Fruit fly (Drosophila melanogaster) S2 (cell line): ENCODE results near the gene CG10089.

Source experiments
- CG8478 ChIP-seq: fragments of >200 bp; optimal IDR thresholded peaks from 2 replicates; lab custom pipeline; 2018
- CTCF ChIP-seq, 2 experiments: fragments of >200 bp; optimal IDR thresholded peaks; 2 replicates each; lab custom pipeline; 2018

The CG10089 gene

dm6 chr3L:13488129-13488876, 13.7 kb upstream of the CG10089 start:
- no peak for TF ChIP-seq CTCF (optimal IDR thresholded peaks at IDR 0.05; lab: Kevin White, UChicago)
- no peak for TF ChIP-seq CG8478 (lab: Kevin White, UChicago)

dm6 chr3L:13486860-13487404, 12.3 kb upstream of the CG10089 start:
- TF ChIP-seq CTCF (optimal IDR thresholded peaks at IDR 0.05; lab: Kevin White, UChicago) (no peak), CG8478 (lab: Kevin White, UChicago) (no peak)

DNA sequence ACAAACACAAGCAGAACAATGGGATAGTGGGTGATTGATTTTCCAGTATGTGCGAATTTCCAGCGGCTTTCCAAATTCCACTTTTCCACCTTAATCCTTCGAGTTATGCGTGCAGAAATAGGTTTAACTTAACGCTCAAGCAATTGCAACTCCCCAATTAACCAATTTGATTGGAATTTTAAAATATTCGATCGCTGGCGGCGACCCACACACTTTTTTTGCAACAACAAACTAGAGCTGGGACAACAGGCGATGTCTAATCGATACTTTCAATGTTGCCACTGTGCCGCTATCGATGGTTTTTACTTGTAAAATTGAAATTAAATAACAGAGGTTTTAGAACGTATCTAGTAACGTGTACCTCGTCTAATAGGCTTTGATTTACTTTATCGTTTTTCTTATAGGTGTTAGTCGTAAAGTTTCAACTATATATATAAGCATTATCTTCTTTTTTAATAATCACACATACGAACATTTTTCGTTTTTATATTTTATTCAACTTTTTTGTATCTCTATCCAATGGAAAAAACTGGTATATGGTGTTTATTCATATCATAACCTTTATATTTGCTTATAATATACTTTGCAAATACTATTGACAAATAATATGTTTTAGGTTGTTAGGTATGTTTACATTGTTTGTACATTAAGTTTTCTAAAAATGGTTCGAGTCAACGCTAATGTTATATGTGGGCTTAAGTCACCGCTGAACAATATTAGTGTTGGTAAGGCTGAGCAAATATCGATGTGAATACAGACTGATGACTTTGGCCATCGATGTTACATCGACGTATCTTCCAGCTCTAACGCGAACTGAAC, 11.7 kb upstream of the CG10089 start, which contains the start of the genes Abp1 and Tgi:
Abp1 (minus strand) TSS at position 240 of the 819 bp plus-strand sequence.
Tgi (plus strand) TSS at position 757 of the 819 bp plus-strand sequence.
- TF ChIP-seq CTCF (optimal IDR thresholded peaks at IDR 0.05; lab: Kevin White, UChicago) (peak; percentile 58 to 59), CG8478 (lab: Kevin White, UChicago) (no peak)

dm6 chr3L:13480241-13480627, 5.6 kb upstream of the CG10089 start:
- TF ChIP-seq CG8478 (lab: Kevin White, UChicago) (no peak), CTCF (optimal IDR thresholded peaks at IDR 0.05; lab: Kevin White, UChicago) (no peak)

- TF ChIP-seq CG8478 (lab: Kevin White, UChicago), result no peak
- TF ChIP-seq CTCF (optimal IDR thresholded peaks at IDR 0.05; lab: Kevin White, UChicago), result no peak
Measured at dm6 chr3L:13479609-13480240, 5.1 kb upstream of the CG10089 start.

DNA sequence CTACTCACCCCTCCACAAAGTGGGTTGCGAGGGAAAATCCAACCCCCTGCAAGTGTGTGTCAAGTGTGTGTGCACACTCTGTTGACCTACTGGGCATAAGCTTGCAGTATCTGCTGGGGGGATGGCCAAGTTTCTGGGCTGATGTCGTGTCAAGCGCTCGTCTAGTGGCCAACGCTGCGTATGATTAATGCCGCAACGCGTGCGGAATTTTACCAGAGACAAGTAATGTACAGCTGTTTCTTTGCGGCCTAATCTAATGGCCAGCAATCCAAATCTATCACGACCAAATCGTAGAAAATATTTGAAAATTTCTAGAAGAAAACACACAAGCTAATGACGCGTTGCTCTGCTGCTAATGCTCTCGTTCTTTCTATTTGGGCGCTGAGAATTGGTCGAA, 4.6 kb upstream of the CG10089 start:
- no peak for TF ChIP-seq CTCF (optimal IDR thresholded peaks at IDR 0.05; lab: Kevin White, UChicago)
- TF ChIP-seq CG8478 (lab: Kevin White, UChicago), result no peak

- TF ChIP-seq CTCF (optimal IDR thresholded peaks at IDR 0.05; lab: Kevin White, UChicago), result no peak
- no peak for TF ChIP-seq CG8478 (lab: Kevin White, UChicago)
Measured at dm6 chr3L:13478339-13479203, 4.0 kb upstream of the CG10089 start.

- TF ChIP-seq CTCF (optimal IDR thresholded peaks at IDR 0.05; lab: Kevin White, UChicago) (no peak), CG8478 (lab: Kevin White, UChicago) (no peak)
Measured at dm6 chr3L:13477453-13478184, 3.0 kb upstream of the CG10089 start, which contains the start of gene stv. Gene stv (plus strand): TSS chr3L:13477541.

DNA sequence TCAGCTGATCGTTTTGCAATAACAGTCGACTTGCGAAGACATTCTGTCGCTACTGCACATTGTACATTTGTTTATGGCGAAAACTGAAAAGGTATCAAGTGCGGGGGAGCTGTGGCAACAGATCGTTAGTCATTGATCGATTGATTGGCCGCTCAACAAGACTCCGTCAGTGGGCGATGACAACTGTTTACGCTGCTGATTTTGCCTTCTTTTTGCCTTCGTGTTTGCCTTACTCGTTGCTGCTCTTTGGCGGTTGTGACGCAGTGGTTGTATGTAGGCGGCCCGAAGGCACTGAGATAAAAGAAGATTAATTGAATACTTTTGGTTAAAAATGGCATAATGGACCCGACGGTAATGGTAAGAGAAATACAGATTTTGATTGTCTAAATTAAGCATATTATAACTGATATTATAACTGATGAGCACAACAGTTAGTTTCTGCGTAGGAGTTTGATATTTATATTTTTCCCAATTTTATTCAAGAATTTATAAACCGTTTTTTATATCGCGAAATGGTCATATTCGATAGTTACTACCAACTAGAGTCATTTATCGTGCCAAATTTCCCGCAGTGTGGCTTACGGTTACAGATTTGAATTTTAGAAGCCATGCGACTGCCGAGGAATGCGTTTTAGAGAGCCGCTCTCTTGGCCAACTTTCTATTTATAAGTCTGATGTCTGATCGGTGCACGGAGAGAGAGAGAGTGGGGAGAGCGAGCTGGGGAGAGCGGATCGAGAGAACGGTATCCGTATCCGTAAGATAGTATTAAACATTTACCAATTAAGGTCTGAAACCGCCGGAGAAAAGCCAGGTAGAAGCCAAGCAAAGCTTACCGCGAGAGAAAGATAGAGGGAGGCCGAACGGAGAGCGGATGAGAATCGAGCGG, 2.2 kb upstream of the CG10089 start:
- no peak for TF ChIP-seq CTCF (optimal IDR thresholded peaks at IDR 0.05; lab: Kevin White, UChicago)
- no peak for TF ChIP-seq CG8478 (lab: Kevin White, UChicago)

DNA sequence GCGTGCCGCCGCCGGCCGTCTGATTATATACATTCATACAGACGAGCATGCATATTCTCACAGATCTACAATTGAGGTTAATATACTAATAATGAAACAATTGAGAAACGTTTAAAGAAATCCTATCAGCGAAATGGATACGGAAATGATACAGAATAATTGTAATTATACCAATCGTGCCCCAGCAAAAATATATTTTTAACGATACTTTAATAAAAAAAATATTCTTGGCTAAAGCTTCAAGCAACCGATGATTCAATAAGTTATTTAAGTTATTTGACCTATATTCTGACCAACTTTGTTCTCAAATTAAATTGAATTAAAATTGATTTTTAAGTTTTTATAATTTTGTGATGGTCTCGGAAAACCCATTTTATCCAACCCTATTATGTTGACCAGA, 1.5 kb upstream of the CG10089 start:
- TF ChIP-seq CTCF (optimal IDR thresholded peaks at IDR 0.05; lab: Kevin White, UChicago) (no peak), CG8478 (lab: Kevin White, UChicago) (no peak)

DNA sequence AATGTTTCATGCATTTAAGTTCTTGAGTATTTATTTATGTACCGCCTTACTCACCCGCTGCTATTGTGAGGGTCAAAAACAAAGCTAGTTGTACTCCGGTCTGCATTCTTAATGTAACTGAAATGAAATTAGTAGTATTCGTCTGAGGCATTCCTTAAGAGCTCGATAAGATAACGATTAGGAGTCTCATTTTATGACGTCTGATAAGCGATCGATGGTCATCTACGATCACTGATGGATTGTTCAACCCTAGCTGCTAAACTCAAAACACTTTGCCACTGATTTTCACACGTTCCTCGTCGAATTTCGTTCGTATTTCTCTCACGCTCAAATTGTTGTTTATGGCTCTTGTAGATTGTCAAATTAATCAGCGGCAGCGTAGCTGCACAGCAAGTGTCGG, 17.5 kb downstream of the CG10089 start, which contains the start of gene CG10116:
CG10116 (minus strand) TSS at position 106 of the 400 bp plus-strand sequence.
- TF ChIP-seq CG8478 (lab: Kevin White, UChicago) (no peak), CTCF (optimal IDR thresholded peaks at IDR 0.05; lab: Kevin White, UChicago) (no peak)

- no peak for TF ChIP-seq CG8478 (lab: Kevin White, UChicago)
- no peak for TF ChIP-seq CTCF (optimal IDR thresholded peaks at IDR 0.05; lab: Kevin White, UChicago)
Measured at dm6 chr3L:13454755-13455154, 19.8 kb downstream of the CG10089 start.
